Fruit fly (Drosophila melanogaster) whole organism, embryonic: Measurements from ENCODE around the gene CG32276.

Experiments
- Ada2b ChIP-seq: fragments of 200-800 bp; sonication (Bioruptor generic); IDR thresholded peaks from 2 replicates; pipeline ENCODE4 v1.3.6; 2022; ENCODE audit warnings: missing biosample characterization, missing genetic modification characterization
- Asciz ChIP-seq: fragments of 200-800 bp; sonication (Bioruptor generic); optimal IDR thresholded peaks from 2 replicates; lab custom pipeline; 2017; ENCODE audit warnings: missing biosample characterization, mild to moderate bottlenecking, missing genetic modification characterization, missing genetic modification reagents
- CG11723 ChIP-seq: fragments of 200-800 bp; sonication (Bioruptor generic); optimal IDR thresholded peaks from 2 replicates; lab custom pipeline; 2017; ENCODE audit warnings: missing biosample characterization, mild to moderate bottlenecking, missing genetic modification characterization
- CG12219 ChIP-seq: fragments of 200-800 bp; sonication (Bioruptor generic); optimal IDR thresholded peaks from 3 replicates; lab custom pipeline; 2018; ENCODE audit warnings: missing biosample characterization, mild to moderate bottlenecking, missing genetic modification characterization
- CG13123 ChIP-seq: fragments of 200-800 bp; sonication (Bioruptor generic); optimal IDR thresholded peaks from 2 replicates; lab custom pipeline; 2016; ENCODE audit warnings: missing biosample characterization, missing genetic modification characterization
- CG1647 ChIP-seq: fragments of 200-800 bp; sonication (Bioruptor generic); optimal IDR thresholded peaks from 3 replicates; lab custom pipeline; 2016; ENCODE audit warnings: missing biosample characterization, missing genetic modification characterization
- CG17802 ChIP-seq: fragments of 200-800 bp; sonication (Bioruptor generic); optimal IDR thresholded peaks from 2 replicates; lab custom pipeline; 2018; ENCODE audit warnings: missing biosample characterization, mild to moderate bottlenecking, missing genetic modification characterization, moderate library complexity
- CG17912 ChIP-seq: fragments of 200-800 bp; sonication (Bioruptor generic); optimal IDR thresholded peaks from 2 replicates; lab custom pipeline; 2018; ENCODE audit warnings: missing biosample characterization, mild to moderate bottlenecking, missing genetic modification characterization
- CG1832 ChIP-seq: fragments of 200-800 bp; sonication (Bioruptor generic); optimal IDR thresholded peaks from 2 replicates; lab custom pipeline; 2017; ENCODE audit warnings: missing biosample characterization, mild to moderate bottlenecking, missing genetic modification characterization, inconsistent platforms
- CG2116 ChIP-seq: fragments of 200-800 bp; sonication (Bioruptor generic); optimal IDR thresholded peaks from 3 replicates; lab custom pipeline; 2018; ENCODE audit warnings: missing biosample characterization, mild to moderate bottlenecking, missing genetic modification characterization
- CG2678 ChIP-seq: fragments of 200-800 bp; sonication (Bioruptor generic); optimal IDR thresholded peaks from 3 replicates; lab custom pipeline; 2019; ENCODE audit warnings: missing biosample characterization, mild to moderate bottlenecking, missing genetic modification characterization, moderate library complexity
- CG30403 ChIP-seq: fragments of 200-800 bp; sonication (Bioruptor generic); optimal IDR thresholded peaks from 3 replicates; lab custom pipeline; 2016; ENCODE audit warnings: missing biosample characterization, missing genetic modification characterization
- CG3281 ChIP-seq: fragments of 200-800 bp; sonication (Bioruptor generic); optimal IDR thresholded peaks from 3 replicates; lab custom pipeline; 2017; ENCODE audit warnings: missing biosample characterization, mild to moderate bottlenecking, missing genetic modification characterization
- CG4730 ChIP-seq: fragments of 200-800 bp; sonication (Bioruptor generic); IDR thresholded peaks from 2 replicates; pipeline ENCODE4 v1.3.6; 2022; ENCODE audit warnings: missing biosample characterization, missing genetic modification characterization
- CG6689 ChIP-seq: fragments of 200-800 bp; sonication (Bioruptor generic); IDR thresholded peaks from 2 replicates; pipeline ENCODE4 v1.3.6; 2022; ENCODE audit warnings: missing biosample characterization, missing genetic modification characterization
- CG6813 ChIP-seq: fragments of 200-800 bp; sonication (Bioruptor generic); optimal IDR thresholded peaks from 2 replicates; lab custom pipeline; 2017; ENCODE audit warnings: missing biosample characterization, missing genetic modification characterization, mild to moderate bottlenecking, moderate library complexity, missing genetic modification reagents
- CG7839 ChIP-seq: fragments of 200-800 bp; sonication (Bioruptor generic); optimal IDR thresholded peaks from 3 replicates; lab custom pipeline; 2018; ENCODE audit warnings: missing biosample characterization, mild to moderate bottlenecking, missing genetic modification characterization, moderate library complexity
- Dad ChIP-seq: fragments of 200-800 bp; sonication (Bioruptor generic); optimal IDR thresholded peaks from 3 replicates; lab custom pipeline; 2016; ENCODE audit warnings: missing biosample characterization, missing genetic modification characterization
- Dbx ChIP-seq: fragments of 200-800 bp; sonication (Bioruptor generic); IDR thresholded peaks from 3 replicates; pipeline ENCODE4 v1.3.6; 2022; ENCODE audit warnings: missing biosample characterization, missing genetic modification characterization
- HLH4C ChIP-seq: fragments of 200-800 bp; sonication (Bioruptor generic); IDR thresholded peaks from 3 replicates; pipeline ENCODE4 v1.3.6; 2022; ENCODE audit warnings: missing biosample characterization, missing genetic modification characterization; ENCODE audit not compliant: partially characterized antibody
- Hey ChIP-seq: fragments of 200-800 bp; sonication (Bioruptor generic); optimal IDR thresholded peaks from 3 replicates; lab custom pipeline; 2018; ENCODE audit warnings: missing biosample characterization, mild to moderate bottlenecking, missing genetic modification characterization
- MESR4 ChIP-seq: fragments of 200-800 bp; sonication (Bioruptor generic); optimal IDR thresholded peaks from 2 replicates; lab custom pipeline; 2018; ENCODE audit warnings: missing biosample characterization, mild to moderate bottlenecking, missing genetic modification characterization, moderate library complexity
- Myb ChIP-seq: fragments of 200-800 bp; sonication (Bioruptor generic); optimal IDR thresholded peaks from 2 replicates; lab custom pipeline; 2016; ENCODE audit warnings: missing biosample characterization, missing genetic modification characterization
- NK7.1 ChIP-seq: fragments of 200-800 bp; sonication (Bioruptor generic); optimal IDR thresholded peaks from 3 replicates; lab custom pipeline; 2016; ENCODE audit warnings: missing biosample characterization, missing genetic modification characterization
- Rx ChIP-seq: fragments of 200-800 bp; sonication (Bioruptor generic); IDR thresholded peaks from 2 replicates; pipeline ENCODE4 v1.3.6; 2022; ENCODE audit warnings: missing biosample characterization, missing genetic modification characterization
- Tbp ChIP-seq: fragments of >200 bp; optimal IDR thresholded peaks from 2 replicates; lab custom pipeline; 2018; ENCODE audit warnings: missing biosample characterization, missing genetic modification characterization
- Xrp1 ChIP-seq: fragments of 200-800 bp; sonication (Bioruptor generic); IDR thresholded peaks from 2 replicates; pipeline ENCODE4 v1.3.6; 2022; ENCODE audit warnings: missing biosample characterization, missing genetic modification characterization
- bigmax ChIP-seq: fragments of 200-800 bp; sonication (Bioruptor generic); optimal IDR thresholded peaks from 2 replicates; lab custom pipeline; 2018; ENCODE audit warnings: missing biosample characterization, mild to moderate bottlenecking, missing genetic modification characterization
- bsh ChIP-seq, 2 experiments: fragments of 200-800 bp; sonication (Bioruptor generic); optimal IDR thresholded peaks; 2 replicates each; lab custom pipeline; 2017 to 2018; ENCODE audit warnings: mild to moderate bottlenecking in 2 of 2, missing biosample characterization in 2 of 2, missing genetic modification characterization in 2 of 2, moderate library complexity in 1 of 2
- caup ChIP-seq: fragments of 200-800 bp; sonication (Bioruptor generic); optimal IDR thresholded peaks from 3 replicates; lab custom pipeline; 2017; ENCODE audit warnings: missing biosample characterization, mild to moderate bottlenecking, missing genetic modification characterization, moderate library complexity; ENCODE audit not compliant: severe bottlenecking
- gsb-n ChIP-seq: fragments of 200-800 bp; sonication (Bioruptor generic); optimal IDR thresholded peaks from 3 replicates; lab custom pipeline; 2018; ENCODE audit warnings: missing biosample characterization, mild to moderate bottlenecking, missing genetic modification characterization
- hth ChIP-seq: fragments of >200 bp; optimal IDR thresholded peaks from 2 replicates; lab custom pipeline; 2017; ENCODE audit warnings: inconsistent platforms
- ind ChIP-seq: fragments of 200-800 bp; sonication (Bioruptor generic); optimal IDR thresholded peaks from 3 replicates; lab custom pipeline; 2016; ENCODE audit warnings: missing biosample characterization, missing genetic modification characterization
- jigr1 ChIP-seq: fragments of 200-800 bp; sonication (Bioruptor generic); IDR thresholded peaks from 3 replicates; pipeline ENCODE4 v1.3.6; 2022; ENCODE audit warnings: missing biosample characterization, missing genetic modification characterization
- ken ChIP-seq: fragments of 200-800 bp; sonication (Bioruptor generic); IDR thresholded peaks from 3 replicates; pipeline ENCODE4 v1.3.6; 2022; ENCODE audit warnings: missing biosample characterization, missing genetic modification characterization
- knrl ChIP-seq: fragments of 200-800 bp; sonication (Bioruptor generic); IDR thresholded peaks from 3 replicates; pipeline ENCODE4 v1.3.6; 2022; ENCODE audit warnings: missing biosample characterization, missing genetic modification characterization; ENCODE audit not compliant: partially characterized antibody
- luna ChIP-seq: fragments of 200-800 bp; sonication (Bioruptor generic); optimal IDR thresholded peaks from 2 replicates; lab custom pipeline; 2016; ENCODE audit warnings: missing biosample characterization, missing genetic modification characterization
- nmo ChIP-seq: fragments of 200-800 bp; sonication (Bioruptor generic); optimal IDR thresholded peaks from 2 replicates; lab custom pipeline; 2018; ENCODE audit warnings: missing biosample characterization, mild to moderate bottlenecking, missing genetic modification characterization, moderate library complexity
- p53 ChIP-seq: fragments of 200-800 bp; sonication (Bioruptor generic); optimal IDR thresholded peaks from 2 replicates; lab custom pipeline; 2016; ENCODE audit warnings: missing biosample characterization, missing genetic modification characterization
- rib ChIP-seq: fragments of 200-800 bp; sonication (Bioruptor generic); IDR thresholded peaks from 2 replicates; pipeline ENCODE4 v1.3.6; 2022; ENCODE audit warnings: missing biosample characterization, missing genetic modification characterization
- schlank ChIP-seq: fragments of 200-800 bp; sonication (Bioruptor generic); optimal IDR thresholded peaks from 2 replicates; lab custom pipeline; 2018; ENCODE audit warnings: missing biosample characterization, mild to moderate bottlenecking, missing genetic modification characterization
- shn ChIP-seq: fragments of 200-800 bp; sonication (Bioruptor generic); optimal IDR thresholded peaks from 3 replicates; lab custom pipeline; 2016; ENCODE audit warnings: missing biosample characterization, missing genetic modification characterization
- sna ChIP-seq: fragments of 200-800 bp; sonication (Bioruptor generic); IDR thresholded peaks from 2 replicates; pipeline ENCODE4 v1.3.6; 2022; ENCODE audit warnings: missing biosample characterization, missing genetic modification characterization; ENCODE audit not compliant: partially characterized antibody
- sqz ChIP-seq: fragments of 200-800 bp; sonication (Bioruptor generic); optimal IDR thresholded peaks from 3 replicates; lab custom pipeline; 2018; ENCODE audit warnings: missing biosample characterization, mild to moderate bottlenecking, missing genetic modification characterization
- tio ChIP-seq: fragments of 200-800 bp; sonication (Bioruptor generic); optimal IDR thresholded peaks from 2 replicates; lab custom pipeline; 2017; ENCODE audit warnings: missing biosample characterization, missing genetic modification characterization, inconsistent platforms
- tup ChIP-seq: fragments of 200-800 bp; sonication (Bioruptor generic); optimal IDR thresholded peaks from 2 replicates; lab custom pipeline; 2016; ENCODE audit warnings: missing biosample characterization, mild to moderate bottlenecking, missing genetic modification characterization, moderate library complexity
- vvl ChIP-seq: fragments of 200-800 bp; sonication (Bioruptor generic); IDR thresholded peaks from 2 replicates; pipeline ENCODE4 v1.3.6; 2022; ENCODE audit warnings: missing biosample characterization, missing genetic modification characterization
- wor ChIP-seq: fragments of 200-800 bp; sonication (Bioruptor generic); IDR thresholded peaks from 2 replicates; pipeline ENCODE4 v1.3.6; 2022; ENCODE audit warnings: missing biosample characterization, missing genetic modification characterization

The CG32276 gene

DNA sequence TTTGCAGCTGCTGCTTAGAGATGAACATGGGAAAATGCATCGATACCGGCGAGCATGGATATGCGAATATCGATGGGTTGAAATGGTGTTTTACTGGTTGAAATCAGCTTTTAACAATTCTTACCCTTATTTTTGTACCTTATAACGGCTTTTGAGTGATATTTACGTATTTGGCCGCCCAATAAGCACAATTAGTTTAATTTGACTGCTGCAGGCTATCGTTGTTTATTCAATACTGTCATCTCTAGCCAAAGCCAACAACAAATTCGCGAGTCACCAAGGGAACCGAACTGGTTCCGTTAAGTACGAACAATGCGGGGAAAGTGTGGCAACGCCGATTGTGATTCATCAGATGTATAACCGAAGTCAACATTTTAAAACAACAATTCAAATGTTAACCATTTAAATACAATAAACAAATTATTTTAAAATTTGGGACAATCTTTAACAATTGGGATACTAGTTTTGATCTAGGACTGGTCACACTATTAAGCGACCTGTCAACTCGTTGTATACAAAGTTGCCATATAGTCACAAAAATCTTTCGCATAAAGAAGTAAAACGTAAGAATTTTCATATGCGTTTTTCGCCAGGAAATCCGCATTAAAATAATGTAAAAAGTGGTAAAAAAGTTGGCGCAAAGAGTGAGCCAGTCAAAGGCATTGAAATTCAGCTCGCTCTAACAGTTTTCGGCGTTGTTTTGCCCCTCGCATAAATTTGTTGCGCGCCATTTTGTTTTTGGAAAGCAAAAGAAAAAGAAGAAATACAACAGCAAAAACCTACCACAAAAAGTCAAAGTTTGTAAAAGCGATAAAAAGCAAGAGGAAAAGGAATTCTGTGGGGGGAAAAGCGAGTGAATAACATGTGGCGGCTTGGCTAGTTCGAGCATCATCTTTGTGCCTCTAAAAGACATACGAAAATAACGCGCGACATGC is 50.5 kb downstream of the CG32276 start, which contains the start of the genes Usp5 and BtbVII (continued):
- TF ChIP-seq nmo (peak; percentile 61), CG12219 (peak; percentile 44), CG4730 (GFP tag; lab: Robert Waterston, UW) (no peak), Dbx (GFP tag; lab: Robert Waterston, UW) (peak; percentile 68), shn (GFP tag; lab: Kevin White, UChicago) (peak; percentile 74), vvl (GFP tag; lab: Robert Waterston, UW) (peak; percentile 71; the same call in 1 of the 2 replicates), bsh (GFP tag; optimal IDR thresholded peaks at IDR 0.05; lab: Kevin White, UChicago) (peak in 1 of 2 experiments; percentile 51), CG1832 (GFP tag; lab: Kevin White, UChicago) (no peak), Rx (GFP tag; lab: Robert Waterston, UW) (no peak), gsb-n (tag; lab: Kevin White, UChicago) (no peak), Xrp1 (GFP tag; lab: Robert Waterston, UW) (peak; percentile 71), tup (GFP tag; lab: Kevin White, UChicago) (peak; percentile 49), CG17802 (tag; lab: Kevin White, UChicago) (no peak), CG3281 (GFP tag; lab: Kevin White, UChicago) (peak; percentile 44), bigmax (no peak), Tbp (GFP tag; lab: Kevin White, UChicago) (no peak), CG1647 (GFP tag; lab: Kevin White, UChicago) (no peak), ken (GFP tag; lab: Robert Waterston, UW) (no peak), MESR4 (GFP tag; lab: Kevin White, UChicago) (peak; percentile 56), CG6813 (GFP tag; lab: Kevin White, UChicago) (no peak), Asciz (no peak), sqz (GFP tag; lab: Kevin White, UChicago) (peak; percentile 53), hth (lab: Kevin White, UChicago) (no peak), schlank (tag; lab: Kevin White, UChicago) (peak; percentile 24), CG11723 (GFP tag; lab: Kevin White, UChicago) (no peak), CG7839 (tag; lab: Kevin White, UChicago) (peak; percentile 41), CG13123 (GFP tag; lab: Kevin White, UChicago) (peak; percentile 59), Ada2b (GFP tag; lab: Robert Waterston, UW) (peak; percentile 51), sna (peak; percentile 99), p53 (GFP tag; lab: Kevin White, UChicago) (no peak), ind (GFP tag; lab: Kevin White, UChicago) (peak; percentile 46), CG17912 (GFP tag; lab: Kevin White, UChicago) (no peak), CG6689 (GFP tag; lab: Robert Waterston, UW) (0 out of 2 replicates have a peak, but pooled peaks have one; percentile 27), CG30403 (GFP tag; lab: Kevin White, UChicago) (peak; percentile 69), rib (GFP tag; lab: Robert Waterston, UW) (peak; percentile 91), Myb (GFP tag; lab: Kevin White, UChicago) (peak; percentile 46), knrl (GFP tag; lab: Robert Waterston, UW) (peak; percentile 96), HLH4C (GFP tag; lab: Robert Waterston, UW) (peak; percentile 93), CG2678 (tag; lab: Kevin White, UChicago) (peak; percentile 39), Hey (no peak), wor (GFP tag; lab: Robert Waterston, UW) (no peak), CG2116 (GFP tag; lab: Kevin White, UChicago) (peak; percentile 71), Dad (GFP tag; lab: Kevin White, UChicago) (peak; percentile 14), tio (GFP tag; lab: Kevin White, UChicago) (no peak), caup (GFP tag; lab: Kevin White, UChicago) (peak; percentile 34), jigr1 (GFP tag; lab: Robert Waterston, UW) (no peak), luna (peak; percentile 48), NK7.1 (GFP tag; lab: Kevin White, UChicago) (peak; percentile 32)
